Fruit fly (Drosophila melanogaster) whole organism, embryonic: ENCODE results near the gene aop.
A peak's percentile ranks its signal among the peaks of the same experiment; 100 is the strongest.

ENCODE experiments used
- Ada2b ChIP-seq: fragments of 200-800 bp; sonication (Bioruptor generic); IDR thresholded peaks from 2 replicates; pipeline ENCODE4 v1.3.6; 2022; ENCODE audit warnings: missing biosample characterization, missing genetic modification characterization
- Aef1 ChIP-seq: fragments of 200-800 bp; sonication (Bioruptor generic); IDR thresholded peaks from 3 replicates; pipeline ENCODE4 v1.3.6; 2022; ENCODE audit warnings: missing biosample characterization, missing genetic modification characterization
- B-H1 ChIP-seq: fragments of 200-800 bp; sonication (Bioruptor generic); IDR thresholded peaks from 3 replicates; pipeline ENCODE4 v1.3.6; 2022; ENCODE audit warnings: missing biosample characterization, missing genetic modification characterization
- Blimp-1 ChIP-seq: fragments of 200-800 bp; sonication (Bioruptor generic); optimal IDR thresholded peaks from 3 replicates; lab custom pipeline; 2018; ENCODE audit warnings: missing biosample characterization, missing genetic modification characterization, mild to moderate bottlenecking, moderate library complexity, missing genetic modification reagents
- CG10543 ChIP-seq: fragments of 200-800 bp; sonication (Bioruptor generic); optimal IDR thresholded peaks from 3 replicates; lab custom pipeline; 2017; ENCODE audit warnings: missing biosample characterization, mild to moderate bottlenecking, missing genetic modification characterization, moderate library complexity
- CG10654 ChIP-seq: fragments of 200-800 bp; sonication (Bioruptor generic); optimal IDR thresholded peaks from 2 replicates; lab custom pipeline; 2016; ENCODE audit warnings: missing biosample characterization, missing genetic modification characterization
- CG11398 ChIP-seq: fragments of 200-800 bp; sonication (Bioruptor generic); optimal IDR thresholded peaks from 2 replicates; lab custom pipeline; 2016; ENCODE audit warnings: missing biosample characterization, missing genetic modification characterization
- CG11696 ChIP-seq: fragments of 200-800 bp; sonication (Bioruptor generic); IDR thresholded peaks from 2 replicates; pipeline ENCODE4 v1.3.6; 2022; ENCODE audit warnings: missing biosample characterization, missing genetic modification characterization
- CG12219 ChIP-seq: fragments of 200-800 bp; sonication (Bioruptor generic); optimal IDR thresholded peaks from 3 replicates; lab custom pipeline; 2018; ENCODE audit warnings: missing biosample characterization, mild to moderate bottlenecking, missing genetic modification characterization
- CG15011 ChIP-seq: fragments of 200-800 bp; sonication (Bioruptor generic); optimal IDR thresholded peaks from 3 replicates; lab custom pipeline; 2018; ENCODE audit warnings: missing biosample characterization, mild to moderate bottlenecking, missing genetic modification characterization
- CG15269 ChIP-seq: fragments of 200-800 bp; sonication (Bioruptor generic); optimal IDR thresholded peaks from 2 replicates; lab custom pipeline; 2018; ENCODE audit warnings: missing biosample characterization, mild to moderate bottlenecking, missing genetic modification characterization, moderate library complexity
- CG16863 ChIP-seq: fragments of 200-800 bp; sonication (Bioruptor generic); optimal IDR thresholded peaks from 3 replicates; lab custom pipeline; 2016; ENCODE audit warnings: missing biosample characterization, missing genetic modification characterization
- CG32532 ChIP-seq: fragments of 200-800 bp; sonication (Bioruptor generic); IDR thresholded peaks from 2 replicates; pipeline ENCODE4 v1.3.6; 2022; ENCODE audit warnings: missing biosample characterization, missing genetic modification characterization
- CG32772 ChIP-seq: fragments of 200-800 bp; sonication (Bioruptor generic); IDR thresholded peaks from 2 replicates; pipeline ENCODE4 v1.3.6; 2022; ENCODE audit warnings: missing biosample characterization, missing genetic modification characterization
- CG3281 ChIP-seq: fragments of 200-800 bp; sonication (Bioruptor generic); optimal IDR thresholded peaks from 3 replicates; lab custom pipeline; 2017; ENCODE audit warnings: missing biosample characterization, mild to moderate bottlenecking, missing genetic modification characterization
- CG3995 ChIP-seq: fragments of 200-800 bp; sonication (Bioruptor generic); optimal IDR thresholded peaks from 3 replicates; lab custom pipeline; 2016; ENCODE audit warnings: missing biosample characterization, missing genetic modification characterization
- CG4730 ChIP-seq: fragments of 200-800 bp; sonication (Bioruptor generic); IDR thresholded peaks from 2 replicates; pipeline ENCODE4 v1.3.6; 2022; ENCODE audit warnings: missing biosample characterization, missing genetic modification characterization
- CG6654 ChIP-seq: fragments of 200-800 bp; sonication (Bioruptor generic); optimal IDR thresholded peaks from 2 replicates; lab custom pipeline; 2017; ENCODE audit warnings: missing biosample characterization, mild to moderate bottlenecking, missing genetic modification characterization
- CG7372 ChIP-seq: fragments of 200-800 bp; sonication (Bioruptor generic); IDR thresholded peaks from 2 replicates; pipeline ENCODE4 v1.3.6; 2022; ENCODE audit warnings: missing biosample characterization, missing genetic modification characterization
- CG9437 ChIP-seq: fragments of 200-800 bp; sonication (Bioruptor generic); optimal IDR thresholded peaks from 2 replicates; lab custom pipeline; 2018; ENCODE audit warnings: missing biosample characterization, mild to moderate bottlenecking, missing genetic modification characterization
- CG9609 ChIP-seq: fragments of 200-800 bp; sonication (Bioruptor generic); optimal IDR thresholded peaks from 3 replicates; lab custom pipeline; 2016; ENCODE audit warnings: missing biosample characterization, missing genetic modification characterization
- CG9932 ChIP-seq: fragments of 200-800 bp; sonication (Bioruptor generic); IDR thresholded peaks from 2 replicates; pipeline ENCODE4 v1.3.6; 2022; ENCODE audit warnings: missing biosample characterization, missing genetic modification characterization
- CrebB ChIP-seq: fragments of 200-800 bp; sonication (Bioruptor generic); optimal IDR thresholded peaks from 3 replicates; lab custom pipeline; 2018; ENCODE audit warnings: missing biosample characterization, mild to moderate bottlenecking, missing genetic modification characterization
- D19B ChIP-seq: fragments of 200-800 bp; sonication (Bioruptor generic); optimal IDR thresholded peaks from 2 replicates; lab custom pipeline; 2017; ENCODE audit warnings: missing biosample characterization, mild to moderate bottlenecking, missing genetic modification characterization
- Dad ChIP-seq: fragments of 200-800 bp; sonication (Bioruptor generic); optimal IDR thresholded peaks from 3 replicates; lab custom pipeline; 2016; ENCODE audit warnings: missing biosample characterization, missing genetic modification characterization
- GATAe ChIP-seq: fragments of 200-800 bp; sonication (Bioruptor generic); conservative IDR thresholded peaks from 2 replicates; pipeline ENCODE4 v1.3.6; 2022; ENCODE audit warnings: missing biosample characterization, missing genetic modification characterization
- H2.0 ChIP-seq: fragments of 200-800 bp; sonication (Bioruptor generic); IDR thresholded peaks from 2 replicates; pipeline ENCODE4 v1.3.6; 2022; ENCODE audit warnings: missing biosample characterization, missing genetic modification characterization
- HLH3B ChIP-seq: fragments of 200-800 bp; sonication (Bioruptor generic); IDR thresholded peaks from 2 replicates; pipeline ENCODE4 v1.3.6; 2022; ENCODE audit warnings: missing biosample characterization, missing genetic modification characterization
- Hr39 ChIP-seq: fragments of >200 bp; optimal IDR thresholded peaks from 2 replicates; lab custom pipeline; 2017
- Max ChIP-seq: fragments of 200-800 bp; sonication (Bioruptor generic); optimal IDR thresholded peaks from 2 replicates; lab custom pipeline; 2016; ENCODE audit warnings: missing biosample characterization, mild to moderate bottlenecking, missing genetic modification characterization
- NC2α ChIP-seq: fragments of 200-800 bp; sonication (Bioruptor generic); optimal IDR thresholded peaks from 2 replicates; lab custom pipeline; 2016; ENCODE audit warnings: missing biosample characterization, missing genetic modification characterization
- Nf-YC ChIP-seq: fragments of 200-800 bp; optimal IDR thresholded peaks from 3 replicates; lab custom pipeline; 2019; ENCODE audit warnings: missing biosample characterization, mild to moderate bottlenecking, missing genetic modification characterization, moderate library complexity
- Poxn ChIP-seq: fragments of 200-800 bp; sonication (Bioruptor generic); IDR thresholded peaks from 2 replicates; pipeline ENCODE4 v1.3.6; 2022; ENCODE audit warnings: missing biosample characterization, missing genetic modification characterization
- Ravus ChIP-seq: fragments of 200-800 bp; sonication (Bioruptor generic); IDR thresholded peaks from 2 replicates; pipeline ENCODE4 v1.3.6; 2022; ENCODE audit warnings: missing biosample characterization, missing genetic modification characterization
- Rx ChIP-seq: fragments of 200-800 bp; sonication (Bioruptor generic); IDR thresholded peaks from 2 replicates; pipeline ENCODE4 v1.3.6; 2022; ENCODE audit warnings: missing biosample characterization, missing genetic modification characterization
- Sry-β ChIP-seq: fragments of 200-800 bp; sonication (Bioruptor generic); optimal IDR thresholded peaks from 2 replicates; lab custom pipeline; 2018; ENCODE audit warnings: missing biosample characterization, mild to moderate bottlenecking, missing genetic modification characterization, moderate library complexity
- Taf1 ChIP-seq: fragments of 200-800 bp; sonication (Bioruptor generic); IDR thresholded peaks from 2 replicates; pipeline ENCODE4 v1.3.6; 2022; ENCODE audit warnings: missing biosample characterization, missing genetic modification characterization
- abd-A ChIP-seq: fragments of 200-800 bp; sonication (Bioruptor generic); optimal IDR thresholded peaks from 3 replicates; lab custom pipeline; 2019; ENCODE audit warnings: missing biosample characterization, mild to moderate bottlenecking, missing genetic modification characterization, moderate library complexity
- chinmo ChIP-seq: fragments of 200-800 bp; sonication (Bioruptor generic); IDR thresholded peaks from 4 replicates; pipeline ENCODE4 v1.3.6; 2022; ENCODE audit warnings: missing biosample characterization, missing genetic modification characterization; ENCODE audit not compliant: partially characterized antibody
- crc ChIP-seq: fragments of 200-800 bp; sonication (Bioruptor generic); optimal IDR thresholded peaks from 2 replicates; lab custom pipeline; 2016; ENCODE audit warnings: missing biosample characterization, missing genetic modification characterization
- crp ChIP-seq, 2 experiments: fragments of 200-800 bp; sonication (Bioruptor generic); optimal IDR thresholded peaks; 2 replicates in 1 of 2; 3 replicates in 1 of 2; lab custom pipeline; 2017; ENCODE audit warnings: missing biosample characterization in 2 of 2, missing genetic modification characterization in 2 of 2, mild to moderate bottlenecking in 1 of 2, moderate library complexity in 1 of 2
- dm ChIP-seq: fragments of 200-800 bp; sonication (Bioruptor generic); optimal IDR thresholded peaks from 3 replicates; lab custom pipeline; 2016; ENCODE audit warnings: missing biosample characterization, missing genetic modification characterization
- gcm ChIP-seq: fragments of 200-800 bp; sonication (Bioruptor generic); optimal IDR thresholded peaks from 2 replicates; lab custom pipeline; 2019; ENCODE audit warnings: missing biosample characterization, mild to moderate bottlenecking, missing genetic modification characterization, moderate library complexity
- gem ChIP-seq: fragments of 200-800 bp; sonication (Bioruptor generic); optimal IDR thresholded peaks from 2 replicates; lab custom pipeline; 2019; ENCODE audit warnings: missing biosample characterization, mild to moderate bottlenecking, missing genetic modification characterization, moderate library complexity
- gfzf ChIP-seq: fragments of 200-800 bp; sonication (Bioruptor generic); optimal IDR thresholded peaks from 2 replicates; lab custom pipeline; 2016; ENCODE audit warnings: missing biosample characterization, mild to moderate bottlenecking, missing genetic modification characterization, moderate library complexity
- gsb-n ChIP-seq: fragments of 200-800 bp; sonication (Bioruptor generic); optimal IDR thresholded peaks from 3 replicates; lab custom pipeline; 2018; ENCODE audit warnings: missing biosample characterization, mild to moderate bottlenecking, missing genetic modification characterization
- h ChIP-seq: fragments of >200 bp; optimal IDR thresholded peaks from 2 replicates; lab custom pipeline; 2017
- inv ChIP-seq: fragments of 200-800 bp; sonication (Bioruptor generic); IDR thresholded peaks from 2 replicates; pipeline ENCODE4 v1.3.6; 2022; ENCODE audit warnings: missing biosample characterization, missing genetic modification characterization; ENCODE audit not compliant: partially characterized antibody
- nerfin-2 ChIP-seq: fragments of 200-800 bp; sonication (Bioruptor generic); IDR thresholded peaks from 2 replicates; pipeline ENCODE4 v1.3.6; 2022; ENCODE audit warnings: missing biosample characterization, missing genetic modification characterization; ENCODE audit not compliant: partially characterized antibody
- slbo ChIP-seq: fragments of 200-800 bp; sonication (Bioruptor generic); IDR thresholded peaks from 2 replicates; pipeline ENCODE4 v1.3.6; 2022; ENCODE audit warnings: missing biosample characterization, missing genetic modification characterization
- zfh1 ChIP-seq: fragments of 200-800 bp; sonication (Bioruptor generic); IDR thresholded peaks from 3 replicates; pipeline ENCODE4 v1.3.6; 2022; ENCODE audit warnings: missing biosample characterization, missing genetic modification characterization

The aop gene

dm6 chr2L:2166958-2167707 is 11.4 kb downstream of the aop start (continued):
- TF ChIP-seq nerfin-2 (GFP tag; lab: Robert Waterston, UW): no peak
- no peak for TF ChIP-seq inv
- no peak for TF ChIP-seq CG16863 (GFP tag; lab: Kevin White, UChicago)
- TF ChIP-seq Max (GFP tag; lab: Kevin White, UChicago): no peak
- TF ChIP-seq Blimp-1: peak; percentile 16
- TF ChIP-seq chinmo (GFP tag; lab: Robert Waterston, UW): peak; percentile 82; the same call in 2 of the 4 replicates
- no peak for TF ChIP-seq NC2α
- TF ChIP-seq CG32772 (GFP tag; lab: Robert Waterston, UW): no peak
- no peak for TF ChIP-seq Ada2b (GFP tag; lab: Robert Waterston, UW)
- TF ChIP-seq B-H1 (GFP tag; lab: Robert Waterston, UW): no peak
- TF ChIP-seq CG7372 (GFP tag; lab: Robert Waterston, UW): no peak
- TF ChIP-seq zfh1: no peak
- TF ChIP-seq CG9437 (GFP tag; lab: Kevin White, UChicago): no peak
- no peak for TF ChIP-seq GATAe (GFP tag; lab: Robert Waterston, UW)
- no peak for TF ChIP-seq CG15011
- no peak for TF ChIP-seq CG11696 (GFP tag; lab: Robert Waterston, UW)
- no peak for TF ChIP-seq CG3281 (GFP tag; lab: Kevin White, UChicago)
- no peak for TF ChIP-seq CG6654
- TF ChIP-seq gsb-n (tag; lab: Kevin White, UChicago): no peak
- TF ChIP-seq CG9609: no peak
- no peak for TF ChIP-seq Sry-β (GFP tag; lab: Kevin White, UChicago)
- peak; percentile 82 for TF ChIP-seq abd-A (tag; lab: Kevin White, UChicago)
- no peak for TF ChIP-seq crp (GFP tag; optimal IDR thresholded peaks at IDR 0.05; lab: Kevin White, UChicago)
- no peak for TF ChIP-seq H2.0 (GFP tag; lab: Robert Waterston, UW)
- no peak for TF ChIP-seq CG3995 (GFP tag; lab: Kevin White, UChicago)
- TF ChIP-seq Ravus: no peak
- TF ChIP-seq gfzf (GFP tag; lab: Kevin White, UChicago): no peak
- TF ChIP-seq D19B (GFP tag; lab: Kevin White, UChicago): no peak
- TF ChIP-seq crc (GFP tag; lab: Kevin White, UChicago): no peak
- TF ChIP-seq Aef1 (GFP tag; lab: Robert Waterston, UW): no peak
- no peak for TF ChIP-seq Nf-YC
- TF ChIP-seq Hr39 (lab: Kevin White, UChicago): no peak
- no peak for TF ChIP-seq HLH3B
- no peak for TF ChIP-seq CG10654
- TF ChIP-seq Rx (GFP tag; lab: Robert Waterston, UW): no peak
- TF ChIP-seq CrebB (tag; lab: Kevin White, UChicago): no peak
- no peak for TF ChIP-seq CG15269
- TF ChIP-seq Poxn (GFP tag; lab: Robert Waterston, UW): no peak
- no peak for TF ChIP-seq CG32532 (GFP tag; lab: Robert Waterston, UW)
- peak; percentile 2 for TF ChIP-seq gem (tag; lab: Kevin White, UChicago)
- no peak for TF ChIP-seq CG11398 (GFP tag; lab: Kevin White, UChicago)
- no peak for TF ChIP-seq gcm (GFP tag; lab: Kevin White, UChicago)
- no peak for TF ChIP-seq CG10543
- TF ChIP-seq CG4730: no peak
- TF ChIP-seq Dad (GFP tag; lab: Kevin White, UChicago): no peak
- no peak; the same call in 1 of the 2 replicates for TF ChIP-seq CG9932 (GFP tag; lab: Robert Waterston, UW)
- TF ChIP-seq h (lab: Kevin White, UChicago): no peak
- no peak for TF ChIP-seq dm (GFP tag; lab: Kevin White, UChicago)
- TF ChIP-seq Taf1: no peak
- TF ChIP-seq slbo (GFP tag; lab: Robert Waterston, UW): no peak
- no peak for TF ChIP-seq CG12219 (GFP tag; lab: Kevin White, UChicago)
